Fruit fly (Drosophila melanogaster) whole organism, embryonic: Measurements from ENCODE around the gene Ccp84Ac.

Source experiments
- Bgb ChIP-seq: fragments of 200-800 bp; sonication (Bioruptor generic); IDR thresholded peaks from 2 replicates; pipeline ENCODE4 v1.3.6; 2022; ENCODE audit warnings: missing biosample characterization, missing genetic modification characterization; ENCODE audit not compliant: partially characterized antibody
- Blimp-1 ChIP-seq: fragments of 200-800 bp; sonication (Bioruptor generic); optimal IDR thresholded peaks from 3 replicates; lab custom pipeline; 2018; ENCODE audit warnings: missing biosample characterization, missing genetic modification characterization, mild to moderate bottlenecking, moderate library complexity, missing genetic modification reagents
- CG12659 ChIP-seq: fragments of 200-800 bp; sonication (Bioruptor generic); optimal IDR thresholded peaks from 3 replicates; lab custom pipeline; 2017; ENCODE audit warnings: mild to moderate bottlenecking, missing biosample characterization, missing genetic modification reagents, missing genetic modification characterization
- CG12744 ChIP-seq: fragments of 200-800 bp; sonication (Bioruptor generic); optimal IDR thresholded peaks from 2 replicates; lab custom pipeline; 2016; ENCODE audit warnings: missing biosample characterization, missing genetic modification characterization
- CG1647 ChIP-seq: fragments of 200-800 bp; sonication (Bioruptor generic); optimal IDR thresholded peaks from 3 replicates; lab custom pipeline; 2016; ENCODE audit warnings: missing biosample characterization, missing genetic modification characterization
- CG17612 ChIP-seq: fragments of 200-800 bp; sonication (Bioruptor generic); IDR thresholded peaks from 2 replicates; pipeline ENCODE4 v1.3.6; 2022; ENCODE audit warnings: missing biosample characterization, missing genetic modification characterization
- CG17802 ChIP-seq: fragments of 200-800 bp; sonication (Bioruptor generic); optimal IDR thresholded peaks from 2 replicates; lab custom pipeline; 2018; ENCODE audit warnings: missing biosample characterization, mild to moderate bottlenecking, missing genetic modification characterization, moderate library complexity
- CG17829 ChIP-seq: fragments of 200-800 bp; optimal IDR thresholded peaks from 2 replicates; lab custom pipeline; 2019; ENCODE audit warnings: missing biosample characterization, mild to moderate bottlenecking, missing genetic modification characterization, moderate library complexity
- CG18764 ChIP-seq: fragments of 200-800 bp; sonication (Bioruptor generic); optimal IDR thresholded peaks from 3 replicates; lab custom pipeline; 2016; ENCODE audit warnings: missing biosample characterization, missing genetic modification characterization
- CG2712 ChIP-seq: fragments of 200-800 bp; optimal IDR thresholded peaks from 3 replicates; lab custom pipeline; 2019; ENCODE audit warnings: missing biosample characterization, mild to moderate bottlenecking, missing genetic modification characterization, moderate library complexity
- CG33557 ChIP-seq: fragments of 200-800 bp; sonication (Bioruptor generic); optimal IDR thresholded peaks from 2 replicates; lab custom pipeline; 2019; ENCODE audit warnings: missing biosample characterization, mild to moderate bottlenecking, missing genetic modification characterization, moderate library complexity
- CG34422 ChIP-seq: fragments of 200-800 bp; sonication (Bioruptor generic); IDR thresholded peaks from 3 replicates; pipeline ENCODE4 v1.3.6; 2022; ENCODE audit warnings: missing biosample characterization, missing genetic modification characterization
- CG4328 ChIP-seq: fragments of 200-800 bp; sonication (Bioruptor generic); optimal IDR thresholded peaks from 3 replicates; lab custom pipeline; 2017; ENCODE audit warnings: missing biosample characterization, missing genetic modification reagents, missing genetic modification characterization
- CG6813 ChIP-seq: fragments of 200-800 bp; sonication (Bioruptor generic); optimal IDR thresholded peaks from 2 replicates; lab custom pipeline; 2017; ENCODE audit warnings: missing biosample characterization, missing genetic modification characterization, mild to moderate bottlenecking, moderate library complexity, missing genetic modification reagents
- CG7556 ChIP-seq: fragments of 200-800 bp; sonication (Bioruptor generic); optimal IDR thresholded peaks from 2 replicates; lab custom pipeline; 2017; ENCODE audit warnings: missing biosample characterization, mild to moderate bottlenecking, missing genetic modification characterization
- CG8281 ChIP-seq: fragments of 200-800 bp; sonication (Bioruptor generic); optimal IDR thresholded peaks from 2 replicates; lab custom pipeline; 2018; ENCODE audit warnings: missing biosample characterization, mild to moderate bottlenecking, missing genetic modification characterization, moderate library complexity
- CG9797 ChIP-seq: fragments of 200-800 bp; sonication (Bioruptor generic); optimal IDR thresholded peaks from 3 replicates; lab custom pipeline; 2018; ENCODE audit warnings: missing biosample characterization, mild to moderate bottlenecking, missing genetic modification characterization
- CG9932 ChIP-seq: fragments of 200-800 bp; sonication (Bioruptor generic); IDR thresholded peaks from 2 replicates; pipeline ENCODE4 v1.3.6; 2022; ENCODE audit warnings: missing biosample characterization, missing genetic modification characterization
- Chrac-16 ChIP-seq: fragments of 200-800 bp; sonication (Bioruptor generic); optimal IDR thresholded peaks from 3 replicates; lab custom pipeline; 2016; ENCODE audit warnings: missing biosample characterization, missing genetic modification characterization
- CrebB ChIP-seq: fragments of 200-800 bp; sonication (Bioruptor generic); optimal IDR thresholded peaks from 3 replicates; lab custom pipeline; 2018; ENCODE audit warnings: missing biosample characterization, mild to moderate bottlenecking, missing genetic modification characterization
- Dp ChIP-seq: fragments of 200-800 bp; sonication (Bioruptor generic); optimal IDR thresholded peaks from 2 replicates; lab custom pipeline; 2018; ENCODE audit warnings: missing biosample characterization, mild to moderate bottlenecking, missing genetic modification characterization, moderate library complexity
- Dref ChIP-seq: fragments of 200-800 bp; sonication (Bioruptor generic); IDR thresholded peaks from 2 replicates; pipeline ENCODE4 v1.3.6; 2022; ENCODE audit warnings: missing biosample characterization, missing genetic modification characterization
- E2f1 ChIP-seq: fragments of 200-800 bp; sonication (Bioruptor generic); IDR thresholded peaks from 2 replicates; pipeline ENCODE4 v1.3.6; 2022; ENCODE audit warnings: missing biosample characterization, missing genetic modification characterization
- Fer1 ChIP-seq: fragments of 200-800 bp; sonication (Bioruptor generic); optimal IDR thresholded peaks from 2 replicates; lab custom pipeline; 2017; ENCODE audit warnings: missing biosample characterization, mild to moderate bottlenecking, missing genetic modification characterization
- H2.0 ChIP-seq: fragments of 200-800 bp; sonication (Bioruptor generic); IDR thresholded peaks from 2 replicates; pipeline ENCODE4 v1.3.6; 2022; ENCODE audit warnings: missing biosample characterization, missing genetic modification characterization
- Hand ChIP-seq: fragments of 200-800 bp; sonication (Bioruptor generic); optimal IDR thresholded peaks from 2 replicates; lab custom pipeline; 2017; ENCODE audit warnings: mild to moderate bottlenecking, missing biosample characterization, missing genetic modification reagents, missing genetic modification characterization
- Hr3 ChIP-seq: fragments of 200-800 bp; sonication (Bioruptor generic); optimal IDR thresholded peaks from 3 replicates; lab custom pipeline; 2016; ENCODE audit warnings: missing biosample characterization, missing genetic modification characterization
- MTF-1 ChIP-seq: fragments of 200-800 bp; sonication (Bioruptor generic); optimal IDR thresholded peaks from 2 replicates; lab custom pipeline; 2018; ENCODE audit warnings: missing biosample characterization, mild to moderate bottlenecking, missing genetic modification characterization, borderline replicate concordance
- NFAT ChIP-seq: fragments of 200-800 bp; sonication (Bioruptor generic); IDR thresholded peaks from 2 replicates; pipeline ENCODE4 v1.3.6; 2022; ENCODE audit warnings: missing biosample characterization, missing genetic modification characterization
- Sry-β ChIP-seq: fragments of 200-800 bp; sonication (Bioruptor generic); optimal IDR thresholded peaks from 2 replicates; lab custom pipeline; 2018; ENCODE audit warnings: missing biosample characterization, mild to moderate bottlenecking, missing genetic modification characterization, moderate library complexity
- Ssrp ChIP-seq: fragments of 200-800 bp; sonication (Bioruptor generic); optimal IDR thresholded peaks from 2 replicates; lab custom pipeline; 2018; ENCODE audit warnings: missing biosample characterization, mild to moderate bottlenecking, missing genetic modification characterization, moderate library complexity
- Xrp1 ChIP-seq: fragments of 200-800 bp; sonication (Bioruptor generic); IDR thresholded peaks from 2 replicates; pipeline ENCODE4 v1.3.6; 2022; ENCODE audit warnings: missing biosample characterization, missing genetic modification characterization
- aop ChIP-seq: fragments of 200-800 bp; sonication (Bioruptor generic); IDR thresholded peaks from 2 replicates; pipeline ENCODE4 v1.3.6; 2022; ENCODE audit warnings: missing biosample characterization, missing genetic modification characterization
- az2 ChIP-seq: fragments of 200-800 bp; sonication (Bioruptor generic); optimal IDR thresholded peaks from 3 replicates; lab custom pipeline; 2016; ENCODE audit warnings: missing biosample characterization, missing genetic modification characterization
- bbx ChIP-seq: fragments of 200-800 bp; sonication (Bioruptor generic); IDR thresholded peaks from 2 replicates; pipeline ENCODE4 v1.3.6; 2022; ENCODE audit warnings: missing biosample characterization, missing genetic modification characterization; ENCODE audit not compliant: partially characterized antibody
- chinmo ChIP-seq: fragments of 200-800 bp; sonication (Bioruptor generic); IDR thresholded peaks from 4 replicates; pipeline ENCODE4 v1.3.6; 2022; ENCODE audit warnings: missing biosample characterization, missing genetic modification characterization; ENCODE audit not compliant: partially characterized antibody
- crp ChIP-seq, 2 experiments: fragments of 200-800 bp; sonication (Bioruptor generic); optimal IDR thresholded peaks; 2 replicates in 1 of 2; 3 replicates in 1 of 2; lab custom pipeline; 2017; ENCODE audit warnings: missing biosample characterization in 2 of 2, missing genetic modification characterization in 2 of 2, mild to moderate bottlenecking in 1 of 2, moderate library complexity in 1 of 2
- en ChIP-seq: fragments of 200-800 bp; sonication (Bioruptor generic); optimal IDR thresholded peaks from 2 replicates; lab custom pipeline; 2016; ENCODE audit warnings: missing biosample characterization, missing genetic modification characterization
- exex ChIP-seq: fragments of 200-800 bp; sonication (Bioruptor generic); optimal IDR thresholded peaks from 4 replicates; lab custom pipeline; 2018; ENCODE audit warnings: missing biosample characterization, mild to moderate bottlenecking, missing genetic modification characterization, moderate library complexity
- fd96Cb ChIP-seq: fragments of 200-800 bp; sonication (Bioruptor generic); optimal IDR thresholded peaks from 2 replicates; lab custom pipeline; 2018; ENCODE audit warnings: missing biosample characterization, mild to moderate bottlenecking, missing genetic modification characterization, moderate library complexity
- fu2 ChIP-seq: fragments of 200-800 bp; sonication (Bioruptor generic); optimal IDR thresholded peaks from 2 replicates; lab custom pipeline; 2016; ENCODE audit warnings: missing biosample characterization, missing genetic modification characterization
- lbe ChIP-seq: fragments of 200-800 bp; sonication (Bioruptor generic); optimal IDR thresholded peaks from 2 replicates; lab custom pipeline; 2016; ENCODE audit warnings: missing biosample characterization, mild to moderate bottlenecking, missing genetic modification characterization
- lilli ChIP-seq: fragments of 200-800 bp; sonication (Bioruptor generic); optimal IDR thresholded peaks from 3 replicates; lab custom pipeline; 2016; ENCODE audit warnings: missing biosample characterization, missing genetic modification characterization
- ranshi ChIP-seq: fragments of 200-800 bp; sonication (Bioruptor generic); IDR thresholded peaks from 2 replicates; pipeline ENCODE4 v1.3.6; 2022; ENCODE audit warnings: missing biosample characterization, missing genetic modification characterization
- tll ChIP-seq, 2 experiments: fragments of 200-800 bp in 1 of 2; fragments of >200 bp in 1 of 2; sonication (Bioruptor generic) in 1 of 2; optimal IDR thresholded peaks; 2 replicates each; lab custom pipeline; 2017 to 2019; ENCODE audit warnings: missing biosample characterization in 2 of 2, missing genetic modification characterization in 2 of 2, mild to moderate bottlenecking in 1 of 2, moderate library complexity in 1 of 2
- vvl ChIP-seq: fragments of 200-800 bp; sonication (Bioruptor generic); IDR thresholded peaks from 2 replicates; pipeline ENCODE4 v1.3.6; 2022; ENCODE audit warnings: missing biosample characterization, missing genetic modification characterization
- yki ChIP-seq: fragments of >200 bp; optimal IDR thresholded peaks from 3 replicates; lab custom pipeline; 2018

Gene Ccp84Ac

dm6 chr3R:6657278-6658246, 38.5 kb downstream of the Ccp84Ac start, which contains the start of the genes CG1307 and twr (continued):
- TF ChIP-seq crp (GFP tag; optimal IDR thresholded peaks at IDR 0.05; lab: Kevin White, UChicago), result peak in 1 of 2 experiments; percentile 52
- no peak for TF ChIP-seq en
- TF ChIP-seq aop (GFP tag; lab: Robert Waterston, UW), result no peak
- TF ChIP-seq CG9797, result peak; percentile 81
- no peak for TF ChIP-seq exex
- no peak for TF ChIP-seq lbe (GFP tag; lab: Kevin White, UChicago)
- TF ChIP-seq CG17612, result no peak
- TF ChIP-seq CG9932 (GFP tag; lab: Robert Waterston, UW), result peak; percentile 61
- no peak for TF ChIP-seq chinmo (GFP tag; lab: Robert Waterston, UW)
- no peak for TF ChIP-seq Hand (GFP tag; lab: Kevin White, UChicago)
- TF ChIP-seq lilli (GFP tag; lab: Kevin White, UChicago), result no peak
- TF ChIP-seq az2, result peak; percentile 6
- peak; percentile 13 for TF ChIP-seq CG17802 (tag; lab: Kevin White, UChicago)
- TF ChIP-seq Fer1 (GFP tag; lab: Kevin White, UChicago), result peak; percentile 35
- TF ChIP-seq CG17829 (tag; lab: Kevin White, UChicago), result peak; percentile 61
- TF ChIP-seq CG18764 (GFP tag; lab: Kevin White, UChicago), result peak; percentile 23
- TF ChIP-seq CG12659 (GFP tag; lab: Kevin White, UChicago), result peak; percentile 77
- TF ChIP-seq tll (GFP tag; optimal IDR thresholded peaks at IDR 0.05; lab: Kevin White, UChicago), result peak in 1 of 2 experiments; percentile 19
- no peak for TF ChIP-seq CG8281 (tag; lab: Kevin White, UChicago)
- TF ChIP-seq ranshi (GFP tag; lab: Robert Waterston, UW), result 0 out of 2 replicates have a peak, but pooled peaks have one; percentile 13
- TF ChIP-seq Dp (GFP tag; lab: Kevin White, UChicago), result peak; percentile 70
- no peak for TF ChIP-seq Sry-β
- TF ChIP-seq Dref (GFP tag; lab: Robert Waterston, UW), result peak; percentile 60
- peak; percentile 10 for TF ChIP-seq CG6813
- 0 out of 2 replicates have a peak, but pooled peaks have one; percentile 15 for TF ChIP-seq E2f1 (GFP tag; lab: Robert Waterston, UW)
- no peak for TF ChIP-seq CG34422 (GFP tag; lab: Robert Waterston, UW)
- TF ChIP-seq fu2 (GFP tag; lab: Kevin White, UChicago), result no peak
- TF ChIP-seq Bgb (GFP tag; lab: Robert Waterston, UW), result peak; percentile 29
- 0 out of 2 replicates have a peak, but pooled peaks have one; percentile 9 for TF ChIP-seq bbx
- TF ChIP-seq yki (lab: Kevin White, UChicago), result no peak
- peak; percentile 31 for TF ChIP-seq Hr3 (GFP tag; lab: Kevin White, UChicago)
- TF ChIP-seq fd96Cb (tag; lab: Kevin White, UChicago), result peak; percentile 20
- no peak for TF ChIP-seq CG12744 (GFP tag; lab: Kevin White, UChicago)
- no peak for TF ChIP-seq CG7556
- TF ChIP-seq NFAT (GFP tag; lab: Robert Waterston, UW), result peak; percentile 48
- TF ChIP-seq Blimp-1 (GFP tag; lab: Kevin White, UChicago), result no peak
- TF ChIP-seq CG2712 (tag; lab: Kevin White, UChicago), result peak; percentile 69
- peak; percentile 36 for TF ChIP-seq Ssrp (tag; lab: Kevin White, UChicago)
- peak; percentile 18 for TF ChIP-seq MTF-1 (GFP tag; lab: Kevin White, UChicago)
- no peak for TF ChIP-seq vvl (GFP tag; lab: Robert Waterston, UW)
- TF ChIP-seq CG4328 (GFP tag; lab: Kevin White, UChicago), result peak; percentile 29
- TF ChIP-seq Chrac-16 (GFP tag; lab: Kevin White, UChicago), result peak; percentile 24
- 0 out of 2 replicates have a peak, but pooled peaks have one; percentile 12 for TF ChIP-seq H2.0
- no peak for TF ChIP-seq CrebB (tag; lab: Kevin White, UChicago)
- TF ChIP-seq Xrp1 (GFP tag; lab: Robert Waterston, UW), result peak; percentile 51; the same call in 1 of the 2 replicates
- peak; percentile 41 for TF ChIP-seq CG33557 (GFP tag; lab: Kevin White, UChicago)
- TF ChIP-seq CG1647, result no peak
